Fruit fly (Drosophila melanogaster) whole organism, embryonic: ENCODE measurements around the gene CG31816.

Experiments
- CG12744 ChIP-seq: fragments of 200-800 bp; sonication (Bioruptor generic); optimal IDR thresholded peaks from 2 replicates; lab custom pipeline; 2016; ENCODE audit warnings: missing biosample characterization, missing genetic modification characterization
- E2f1 ChIP-seq: fragments of 200-800 bp; sonication (Bioruptor generic); IDR thresholded peaks from 2 replicates; pipeline ENCODE4 v1.3.6; 2022; ENCODE audit warnings: missing biosample characterization, missing genetic modification characterization
- Ssrp ChIP-seq: fragments of 200-800 bp; sonication (Bioruptor generic); optimal IDR thresholded peaks from 2 replicates; lab custom pipeline; 2018; ENCODE audit warnings: missing biosample characterization, mild to moderate bottlenecking, missing genetic modification characterization, moderate library complexity
- sna ChIP-seq: fragments of 200-800 bp; sonication (Bioruptor generic); IDR thresholded peaks from 2 replicates; pipeline ENCODE4 v1.3.6; 2022; ENCODE audit warnings: missing biosample characterization, missing genetic modification characterization; ENCODE audit not compliant: partially characterized antibody
- usp ChIP-seq: fragments of >200 bp; optimal IDR thresholded peaks from 2 replicates; lab custom pipeline; 2017; ENCODE audit warnings: missing biosample characterization, missing genetic modification characterization

DNA sequence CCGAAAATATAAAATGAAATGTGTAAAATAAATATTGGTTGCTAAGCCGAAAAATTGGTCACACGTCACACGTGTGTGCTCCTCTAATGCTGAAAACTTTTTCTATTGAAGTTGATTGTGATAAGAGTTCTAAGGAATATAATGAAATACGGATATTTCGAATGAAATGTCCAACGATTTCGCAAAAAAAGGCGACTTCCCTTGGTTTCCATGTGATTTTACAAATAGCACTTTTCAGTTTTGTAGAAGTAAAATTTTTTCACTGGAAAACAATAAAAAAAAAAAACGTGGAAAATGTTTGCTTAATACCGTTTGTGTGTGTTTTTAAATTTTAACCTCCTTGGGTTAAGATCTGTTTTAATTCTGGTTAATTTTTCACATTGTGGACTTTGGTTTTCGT lies 15.8 kb upstream of the CG31816 start:
- TF ChIP-seq CG12744: no peak
- no peak for TF ChIP-seq E2f1 (GFP tag; lab: Robert Waterston, UW)
- no peak for TF ChIP-seq usp
- TF ChIP-seq Ssrp: no peak
- no peak for TF ChIP-seq sna
